Fruit fly (Drosophila melanogaster): ENCODE results near the gene Top1.
A peak's percentile ranks its signal among the peaks of the same experiment; 100 is the strongest.

dm6 chrX:15356410-15356809 lies 37.1 kb downstream of the Top1 start:
- no peak for TF ChIP-seq CG8478 (optimal IDR thresholded peaks at IDR 0.05)
- TF ChIP-seq CTCF (optimal IDR thresholded peaks at IDR 0.05) = peak; percentile 16 to 35

All from S2 (cell line).